Fruit fly (Drosophila melanogaster): Measurements from ENCODE around the gene CG43185.

CG43185 gene

dm6 chr2L:5904585-5904984 lies 19.9 kb downstream of the CG43185 start, which contains the start of gene CG9021:
Gene CG9021 (minus strand): TSS chr2L:5904689.
- no peak for TF ChIP-seq Atf6 (GFP tag; IDR thresholded peaks at IDR 0.05)
- TF ChIP-seq chm (GFP tag; IDR thresholded peaks at IDR 0.05) = peak; percentile 38; the same call in 1 of the 2 replicates
- peak; percentile 22; the same call in 1 of the 2 replicates for TF ChIP-seq Xrp1 (GFP tag; IDR thresholded peaks at IDR 0.05)
- TF ChIP-seq GATAe (GFP tag; conservative IDR thresholded peaks at IDR 0.05) = no peak
- peak; percentile 10 for TF ChIP-seq CG15696 (tag; optimal IDR thresholded peaks at IDR 0.05)
- peak; percentile 10; the same call in 1 of the 3 replicates for TF ChIP-seq dysf (GFP tag; IDR thresholded peaks at IDR 0.05)
- TF ChIP-seq Elba2 (GFP tag; optimal IDR thresholded peaks at IDR 0.05) = no peak
- no peak for TF ChIP-seq pum (GFP tag; optimal IDR thresholded peaks at IDR 0.05)
- peak; percentile 58 for TF ChIP-seq sens (GFP tag)
- no peak for TF ChIP-seq abd-A (tag; optimal IDR thresholded peaks at IDR 0.05)

- peak; percentile 98 for TF ChIP-seq Dp (GFP tag; optimal IDR thresholded peaks at IDR 0.05)
- no peak for TF ChIP-seq Usf (GFP tag; optimal IDR thresholded peaks at IDR 0.05)
- TF ChIP-seq cwo (GFP tag; optimal IDR thresholded peaks at IDR 0.05) = peak; percentile 86
- no peak; the same call in 1 of the 2 replicates for TF ChIP-seq cas (GFP tag; IDR thresholded peaks at IDR 0.05)
- TF ChIP-seq Dref (GFP tag; IDR thresholded peaks at IDR 0.05) = peak; percentile 83
- no peak for TF ChIP-seq CG9437 (GFP tag; optimal IDR thresholded peaks at IDR 0.05)
- TF ChIP-seq Hsf (GFP tag; optimal IDR thresholded peaks at IDR 0.05) = peak; percentile 78
- TF ChIP-seq Opbp (GFP tag; IDR thresholded peaks at IDR 0.05; ENCODE audit: partially characterized antibody) = peak; percentile 44; the same call in 2 of the 3 replicates
- peak; percentile 88 for TF ChIP-seq Mes4 (GFP tag; optimal IDR thresholded peaks at IDR 0.05)
- TF ChIP-seq scrt (GFP tag; optimal IDR thresholded peaks at IDR 0.05) = peak; percentile 89
- peak; percentile 33 for TF ChIP-seq BEAF-32 (GFP tag; optimal IDR thresholded peaks at IDR 0.05)
- TF ChIP-seq caup (GFP tag; optimal IDR thresholded peaks at IDR 0.05; ENCODE audit: severe bottlenecking) = peak; percentile 96
- TF ChIP-seq Ravus (GFP tag; IDR thresholded peaks at IDR 0.05) = no peak; the same call in 1 of the 2 replicates
- peak; percentile 57; the same call in 1 of the 2 replicates for TF ChIP-seq NFAT (GFP tag; IDR thresholded peaks at IDR 0.05)
- peak in 1 of 2 experiments; percentile 91 for TF ChIP-seq bsh (GFP tag; optimal IDR thresholded peaks at IDR 0.05)
- no peak for TF ChIP-seq hbn (GFP tag; IDR thresholded peaks at IDR 0.05; ENCODE audit: partially characterized antibody)
- TF ChIP-seq CrebB (tag; optimal IDR thresholded peaks at IDR 0.05) = peak; percentile 96
- TF ChIP-seq CG11723 (GFP tag; optimal IDR thresholded peaks at IDR 0.05) = peak; percentile 92
- TF ChIP-seq CG17612 (GFP tag; IDR thresholded peaks at IDR 0.05) = peak; percentile 39; the same call in 1 of the 2 replicates
- TF ChIP-seq CG12236 (GFP tag; optimal IDR thresholded peaks at IDR 0.05) = peak; percentile 93
- TF ChIP-seq wor (GFP tag; IDR thresholded peaks at IDR 0.05) = no peak
- TF ChIP-seq CG4617 (GFP tag; optimal IDR thresholded peaks at IDR 0.05; ENCODE audit: borderline replicate concordance) = peak; percentile 10
- TF ChIP-seq CG1647 (GFP tag; optimal IDR thresholded peaks at IDR 0.05) = peak; percentile 73
- TF ChIP-seq gro (GFP tag; optimal IDR thresholded peaks at IDR 0.05) = no peak
- TF ChIP-seq psq (GFP tag; optimal IDR thresholded peaks at IDR 0.05) = peak; percentile 97
- TF ChIP-seq pzg (GFP tag; optimal IDR thresholded peaks at IDR 0.05) = peak; percentile 84
- TF ChIP-seq CG15601 (tag; optimal IDR thresholded peaks at IDR 0.05) = peak; percentile 97
- no peak for TF ChIP-seq br (optimal IDR thresholded peaks at IDR 0.05)
- TF ChIP-seq Xrp1 (GFP tag; IDR thresholded peaks at IDR 0.05) = peak; percentile 94
- TF ChIP-seq bcd (GFP tag; optimal IDR thresholded peaks at IDR 0.05) = peak; percentile 83
- peak; percentile 53 for TF ChIP-seq CG7786 (GFP tag; optimal IDR thresholded peaks at IDR 0.05)
- peak; percentile 73 for TF ChIP-seq tup (GFP tag; optimal IDR thresholded peaks at IDR 0.05)
- peak; percentile 92 for TF ChIP-seq PHDP (tag; optimal IDR thresholded peaks at IDR 0.05)
- TF ChIP-seq Ets97D (GFP tag; optimal IDR thresholded peaks at IDR 0.05) = peak; percentile 39
- TF ChIP-seq tap (tag; optimal IDR thresholded peaks at IDR 0.05) = no peak
- no peak for TF ChIP-seq CG32772 (GFP tag; IDR thresholded peaks at IDR 0.05)
- TF ChIP-seq Hmx (GFP tag; optimal IDR thresholded peaks at IDR 0.05) = no peak
- TF ChIP-seq CG10366 (GFP tag; IDR thresholded peaks at IDR 0.05) = peak; percentile 56
Measured at dm6 chr2L:5906893-5907850, 22.5 kb downstream of the CG43185 start, which contains the start of gene bchs. Gene bchs (plus strand): TSS chr2L:5907169.

Data from whole organism, embryonic.